Fruit fly (Drosophila melanogaster) whole organism, larva: Measurements from ENCODE around the gene CG1074.

Source experiments
- noc ChIP-seq: fragments of 200-800 bp; sonication (Bioruptor generic); optimal IDR thresholded peaks from 3 replicates; lab custom pipeline; 2019; ENCODE audit warnings: missing biosample characterization, mild to moderate bottlenecking, missing genetic modification characterization, moderate library complexity

The CG1074 gene

DNA sequence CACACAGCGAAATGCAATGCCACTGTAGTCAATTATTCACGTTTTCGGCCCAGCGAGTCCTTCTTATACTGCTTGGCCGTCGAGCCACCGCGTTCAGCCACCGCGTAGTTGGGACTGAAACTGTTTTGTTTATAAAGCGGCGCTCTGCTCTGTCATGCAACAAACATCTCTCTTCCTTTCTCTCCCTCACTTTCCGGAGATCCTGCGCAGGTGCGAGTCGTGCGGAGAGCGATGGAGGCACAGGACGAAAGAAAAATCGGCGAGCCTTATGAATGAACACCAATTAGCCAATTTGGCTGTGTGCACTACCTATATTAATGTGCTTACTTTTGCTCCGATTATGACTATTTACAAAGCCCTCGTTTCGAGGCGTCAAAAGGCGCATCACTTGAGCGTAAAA, 14.3 kb upstream of the CG1074 start, which contains the start of gene CG32944:
Gene CG32944, minus strand, starts transcription at position 97 of the 400 bp plus-strand sequence.
- TF ChIP-seq noc (tag; lab: Kevin White, UChicago): no peak

dm6 chr3R:4426730-4427129, 7.0 kb upstream of the CG1074 start, which contains the start of gene CG31525:
TSS of gene CG31525 (plus strand) at chr3R:4427030.
- TF ChIP-seq noc (tag; lab: Kevin White, UChicago): no peak

DNA sequence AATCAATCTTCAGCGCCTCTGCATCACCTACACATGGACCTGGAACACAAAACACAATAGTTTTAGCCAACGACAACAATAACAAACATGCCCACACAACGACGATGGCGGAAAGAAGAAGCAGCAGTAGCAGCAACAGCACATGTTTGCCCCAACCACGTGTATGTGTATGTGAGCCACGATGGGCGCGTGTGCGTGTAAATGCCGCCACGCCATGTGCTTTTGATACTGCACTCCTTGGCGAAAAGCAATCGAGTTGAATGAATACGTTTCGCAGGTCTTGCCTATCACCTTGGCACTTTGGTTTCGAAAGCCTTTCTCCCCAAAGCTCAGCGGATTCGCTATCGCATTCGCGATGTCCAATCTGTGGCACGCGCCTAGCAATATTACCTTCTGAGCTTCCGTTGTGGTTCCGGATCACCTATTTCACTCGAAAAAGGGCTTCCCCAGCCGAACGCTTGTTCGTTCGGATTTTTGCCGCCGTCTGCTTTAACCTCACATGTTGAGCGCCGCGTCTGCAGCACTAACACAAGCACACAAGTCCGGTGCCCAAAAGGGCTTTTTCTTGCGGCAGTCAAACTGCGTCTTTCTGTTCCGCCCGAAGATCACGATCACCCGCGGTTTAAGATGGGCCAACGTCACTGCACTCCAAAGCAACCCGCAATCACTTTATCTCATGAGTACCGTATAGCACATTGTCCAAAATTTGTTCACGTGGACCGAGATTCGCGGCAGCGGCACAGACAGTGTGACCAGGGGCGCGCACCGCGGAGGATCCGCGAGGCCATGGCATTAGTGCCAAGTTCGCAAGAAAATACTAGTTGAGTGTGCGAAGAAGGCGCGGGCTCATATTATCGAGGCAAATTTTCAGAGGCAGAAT, 4.9 kb upstream of the CG1074 start, which contains the start of gene srl:
Gene srl, minus strand, starts transcription at position 751 of the 880 bp plus-strand sequence.
- no peak for TF ChIP-seq noc (tag; lab: Kevin White, UChicago)

DNA sequence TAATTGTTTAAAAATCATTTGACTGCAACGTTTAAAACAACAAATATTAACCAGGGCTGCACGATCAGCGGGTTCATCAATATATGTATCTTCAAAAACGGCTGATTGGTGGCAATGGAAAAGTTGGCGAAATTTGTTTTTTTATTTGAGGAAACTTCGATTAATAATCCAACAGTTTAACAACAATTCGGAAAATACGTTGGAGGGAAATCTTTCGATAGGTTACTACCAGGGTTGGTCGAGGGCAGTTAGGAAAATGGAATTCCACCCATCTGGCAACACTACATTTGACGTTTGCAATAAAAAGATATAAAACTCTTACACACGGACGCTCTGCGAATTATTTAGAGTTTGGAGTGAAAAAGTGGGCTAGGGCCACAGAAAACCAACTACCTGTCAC, 3.3 kb downstream of the CG1074 start, which contains the start of the genes Lipt2 and CG14650:
Gene Lipt2, minus strand, starts transcription at position 217 of the 400 bp plus-strand sequence.
Gene CG14650, plus strand, starts transcription at position 275 of the 400 bp plus-strand sequence.
- no peak for TF ChIP-seq noc (tag; lab: Kevin White, UChicago)

DNA sequence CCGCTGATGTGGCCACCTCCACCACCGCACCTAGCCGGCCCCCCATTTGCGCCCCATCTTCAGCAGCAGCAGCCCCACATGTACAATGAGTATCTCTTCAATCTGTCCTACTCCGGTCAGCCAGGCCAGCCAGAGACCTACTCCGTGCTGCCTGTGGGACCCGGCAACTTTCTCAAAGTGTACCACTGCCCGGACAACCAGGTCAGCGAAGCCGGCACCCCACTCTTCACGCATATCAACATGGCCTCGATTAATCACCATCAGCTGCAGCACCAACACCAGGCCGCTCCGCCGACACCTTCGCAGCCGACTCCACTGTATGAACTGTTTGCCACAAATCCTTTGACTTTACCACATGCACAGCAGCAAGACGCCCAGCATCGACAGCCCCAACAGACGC, 4.1 kb downstream of the CG1074 start:
- no peak for TF ChIP-seq noc (tag; lab: Kevin White, UChicago)

dm6 chr3R:4445083-4445482, 11.3 kb downstream of the CG1074 start:
- TF ChIP-seq noc (tag; lab: Kevin White, UChicago): no peak

DNA sequence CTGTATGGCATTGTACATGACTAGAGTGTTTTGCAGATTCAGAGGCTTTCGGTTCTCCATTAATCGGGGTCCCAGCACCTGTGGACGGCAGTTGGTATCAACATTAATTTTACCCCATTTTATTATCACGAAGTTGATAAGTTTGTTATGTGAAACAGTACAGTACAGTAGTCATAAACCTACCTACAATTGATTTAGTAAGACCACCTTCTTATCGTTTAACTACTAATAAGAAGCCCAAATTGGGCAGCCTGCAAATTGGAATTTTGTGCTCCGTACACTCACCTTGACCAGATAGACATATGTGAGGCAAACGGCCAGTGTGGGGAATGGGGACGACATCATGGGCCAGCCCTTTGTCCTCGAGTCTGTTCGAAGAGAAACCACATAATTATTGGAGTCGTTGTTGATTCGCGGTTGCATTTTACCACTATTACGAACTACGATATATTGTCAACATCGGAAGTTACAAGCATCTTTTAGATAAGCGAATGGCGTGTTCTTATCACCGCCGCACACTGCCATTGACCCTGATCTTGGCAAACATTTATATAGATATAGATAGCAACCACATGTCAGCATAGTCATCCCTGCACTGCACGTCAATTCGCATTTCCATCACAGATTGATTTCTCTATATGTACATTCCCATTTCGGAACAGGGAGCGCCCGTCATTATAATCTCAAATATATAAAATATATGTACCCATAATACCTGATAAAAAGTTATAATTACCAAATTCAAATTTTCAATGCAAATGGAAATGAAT, 12.9 kb downstream of the CG1074 start:
- TF ChIP-seq noc (tag; lab: Kevin White, UChicago): no peak

DNA sequence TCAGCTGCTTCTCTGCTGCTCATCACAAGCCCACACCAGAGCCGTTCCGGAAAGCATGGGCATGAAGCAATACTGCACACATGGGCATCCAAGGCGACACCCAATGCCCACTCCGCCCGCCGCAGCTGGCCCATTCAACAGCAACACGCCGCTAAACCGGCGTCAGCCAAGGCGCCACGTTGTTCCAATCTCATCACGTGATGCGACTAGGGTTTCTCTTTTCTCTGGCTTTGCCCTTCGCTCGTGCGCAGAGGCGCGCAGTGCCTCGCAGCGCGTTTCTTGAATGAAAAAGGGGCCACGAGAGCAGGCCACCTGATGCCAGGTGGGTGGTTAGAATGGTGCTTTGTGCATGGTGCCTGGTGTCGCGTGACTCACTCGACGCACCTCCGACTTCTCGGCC, 15.5 kb downstream of the CG1074 start:
- TF ChIP-seq noc (tag; lab: Kevin White, UChicago): no peak

dm6 chr3R:4450721-4451120, 17.0 kb downstream of the CG1074 start:
- no peak for TF ChIP-seq noc (tag; lab: Kevin White, UChicago)

DNA sequence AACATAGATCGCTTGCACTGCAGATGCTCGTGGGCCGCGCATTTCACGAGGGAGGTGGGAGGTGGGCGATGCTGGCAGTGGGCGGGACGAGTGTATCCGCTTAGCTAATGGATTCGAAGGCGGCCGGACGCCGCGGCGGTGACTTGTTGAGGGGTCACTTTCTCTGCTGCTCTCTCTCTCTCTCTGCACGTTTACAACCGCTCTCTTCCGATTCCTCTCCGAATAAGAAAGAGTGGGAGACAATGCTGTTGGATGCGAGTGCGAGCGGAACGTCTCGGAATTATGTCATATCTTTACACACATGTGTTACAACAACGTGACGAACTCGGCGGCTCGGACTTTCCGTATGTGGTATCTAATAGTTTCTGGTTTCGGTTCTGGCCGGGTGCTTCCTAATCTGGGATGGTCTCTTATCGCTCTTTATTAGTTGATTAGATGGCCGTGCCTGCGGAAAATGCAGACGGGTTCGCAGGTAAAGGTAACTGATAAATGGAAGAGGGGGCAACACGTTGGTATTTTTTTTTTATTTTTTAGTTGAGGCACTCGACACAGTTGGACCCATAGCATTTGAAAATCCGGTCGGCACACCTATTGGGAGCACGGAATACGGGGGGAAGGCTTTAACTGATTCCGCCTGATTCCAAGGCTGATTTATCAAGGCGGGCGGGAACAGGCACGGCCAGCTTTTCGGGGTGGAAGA, 18.7 kb downstream of the CG1074 start:
- TF ChIP-seq noc (tag; lab: Kevin White, UChicago): no peak

DNA sequence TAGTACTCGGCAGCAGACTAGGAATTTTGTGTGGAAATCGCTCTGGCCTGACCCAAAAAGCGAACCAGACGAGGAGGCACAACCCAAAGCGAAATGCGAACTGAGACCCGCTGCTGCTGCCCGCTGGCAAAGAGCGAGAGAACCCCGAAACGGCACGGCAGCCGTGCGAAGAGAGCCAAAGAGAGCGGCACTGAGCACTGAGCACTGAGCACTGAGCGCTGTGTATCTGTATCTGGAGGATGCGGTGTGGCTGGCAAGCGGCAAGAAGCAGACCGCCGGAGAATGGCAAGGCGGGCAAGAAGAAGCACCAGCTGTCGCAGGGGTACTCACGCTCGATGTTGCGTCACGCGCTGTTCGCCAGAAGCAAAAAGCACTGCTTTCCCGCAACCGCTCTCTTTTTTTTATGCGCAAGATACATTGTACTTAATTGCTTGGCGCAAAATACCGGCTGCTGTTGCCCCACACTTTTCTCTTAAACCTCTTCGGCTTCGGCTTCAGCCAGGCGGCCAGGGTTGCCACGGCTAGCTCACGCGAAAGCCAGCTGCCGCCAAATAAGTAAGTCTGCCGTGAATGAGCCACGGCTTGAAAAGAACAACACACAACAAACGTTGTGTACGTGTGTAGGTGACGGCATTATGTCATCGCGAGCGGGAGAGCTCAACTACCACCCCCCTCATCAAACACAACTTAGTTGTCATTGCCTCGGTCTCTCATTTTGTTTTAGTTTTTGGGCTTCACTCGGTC, 19.6 kb downstream of the CG1074 start:
- TF ChIP-seq noc (tag; lab: Kevin White, UChicago): no peak

DNA sequence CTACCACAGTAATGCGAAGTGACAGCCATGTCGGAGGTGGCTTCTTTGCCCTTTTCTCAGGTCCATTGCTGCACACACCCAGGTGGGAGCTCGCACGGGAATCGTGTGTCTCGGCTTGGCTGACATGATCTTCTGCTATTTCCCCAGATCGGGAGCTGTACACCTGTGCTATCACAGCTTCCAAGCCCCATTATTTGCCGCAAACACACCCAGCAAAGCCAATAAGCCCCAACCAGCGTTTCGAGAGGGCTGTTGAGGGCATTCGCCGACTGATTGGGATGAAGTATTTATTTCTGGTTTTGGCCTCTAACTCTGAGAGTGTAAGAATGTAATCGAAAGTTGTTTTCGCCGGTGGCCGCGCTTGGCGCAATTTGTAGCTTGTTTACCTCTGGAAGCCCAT, 23.9 kb downstream of the CG1074 start:
- no peak for TF ChIP-seq noc (tag; lab: Kevin White, UChicago)

DNA sequence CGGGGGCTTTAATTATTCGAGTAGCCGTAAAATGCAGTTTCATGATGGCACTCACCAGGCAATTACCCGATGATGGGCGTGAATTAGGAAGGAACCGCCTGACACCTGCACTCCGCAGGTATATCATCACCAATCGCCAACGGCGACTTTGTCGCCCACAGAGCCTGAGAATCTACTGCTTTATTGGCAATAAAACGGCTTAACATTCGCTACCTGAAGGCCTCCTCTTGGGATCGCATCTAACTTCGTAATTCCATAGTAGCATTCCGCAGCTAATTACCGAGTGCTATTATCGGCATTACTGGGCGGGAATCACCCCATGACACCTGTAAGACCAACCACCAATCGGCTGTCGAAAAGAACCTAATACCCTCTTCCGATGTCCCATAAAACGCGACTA, 24.5 kb downstream of the CG1074 start:
- TF ChIP-seq noc (tag; lab: Kevin White, UChicago): no peak

DNA sequence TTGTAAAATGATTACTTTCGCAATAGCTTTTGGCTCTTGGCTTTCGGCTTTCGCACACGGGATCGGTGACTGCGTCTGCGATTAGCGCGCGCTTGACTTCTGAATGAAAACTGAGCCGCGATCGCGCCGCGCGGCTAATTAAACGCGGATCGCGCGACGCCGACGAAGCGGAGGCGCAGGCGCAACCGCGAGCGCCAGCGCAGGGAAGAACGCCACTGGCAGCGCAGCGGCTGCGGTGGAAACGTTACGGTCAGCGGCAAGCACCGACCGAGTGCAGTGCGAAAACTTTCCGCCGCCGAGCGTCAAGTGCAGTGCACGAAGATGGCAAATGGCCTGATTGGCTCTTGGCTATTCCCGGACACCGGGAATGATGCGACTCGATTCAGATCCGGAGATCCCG, 29.0 kb downstream of the CG1074 start, which contains the start of gene CG31522:
Gene CG31522, minus strand, starts transcription at position 101 of the 400 bp plus-strand sequence.
- no peak for TF ChIP-seq noc (tag; lab: Kevin White, UChicago)

DNA sequence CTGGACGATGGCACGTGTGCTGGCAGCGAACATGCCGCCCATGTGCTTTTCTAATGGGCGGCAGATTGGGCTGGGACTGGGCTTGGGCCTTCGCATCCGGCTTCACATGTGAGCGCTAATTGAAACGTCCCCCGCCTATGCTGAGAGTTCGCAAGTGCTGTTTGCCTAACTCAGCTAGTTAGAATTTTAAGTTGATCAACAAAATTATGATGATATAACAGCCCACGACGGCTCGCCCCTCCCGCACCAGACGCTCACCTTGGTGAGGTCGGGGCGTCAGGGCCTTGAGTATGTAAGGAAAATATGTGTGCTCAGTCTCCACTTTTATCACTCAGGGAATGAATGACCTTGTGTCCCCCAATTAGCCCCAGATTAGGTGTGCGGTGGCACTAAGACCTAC, 33.1 kb downstream of the CG1074 start:
- no peak for TF ChIP-seq noc (tag; lab: Kevin White, UChicago)
